Fruit fly (Drosophila melanogaster) whole organism: Measurements from ENCODE around the gene sdt.

Experiments
- CG8478 ChIP-seq: fragments of >200 bp; optimal IDR thresholded peaks from 2 replicates; lab custom pipeline; 2018; ENCODE audit warnings: inconsistent platforms
- Dll ChIP-seq: fragments of >200 bp; optimal IDR thresholded peaks from 2 replicates; lab custom pipeline; 2017
- EcR ChIP-seq, 2 experiments: fragments of >200 bp; optimal IDR thresholded peaks; 2 replicates each; lab custom pipeline; 2017; ENCODE audit warnings: missing biosample characterization in 2 of 2, missing genetic modification characterization in 2 of 2, missing genetic modification reagents in 2 of 2
- pan ChIP-seq: fragments of >200 bp; optimal IDR thresholded peaks from 2 replicates; lab custom pipeline; 2017
- psq ChIP-seq: fragments of >200 bp; optimal IDR thresholded peaks from 2 replicates; lab custom pipeline; 2017
- usp ChIP-seq: fragments of >200 bp; optimal IDR thresholded peaks from 2 replicates; lab custom pipeline; 2017; ENCODE audit warnings: missing biosample characterization, missing genetic modification characterization, mixed read lengths

sdt gene

DNA sequence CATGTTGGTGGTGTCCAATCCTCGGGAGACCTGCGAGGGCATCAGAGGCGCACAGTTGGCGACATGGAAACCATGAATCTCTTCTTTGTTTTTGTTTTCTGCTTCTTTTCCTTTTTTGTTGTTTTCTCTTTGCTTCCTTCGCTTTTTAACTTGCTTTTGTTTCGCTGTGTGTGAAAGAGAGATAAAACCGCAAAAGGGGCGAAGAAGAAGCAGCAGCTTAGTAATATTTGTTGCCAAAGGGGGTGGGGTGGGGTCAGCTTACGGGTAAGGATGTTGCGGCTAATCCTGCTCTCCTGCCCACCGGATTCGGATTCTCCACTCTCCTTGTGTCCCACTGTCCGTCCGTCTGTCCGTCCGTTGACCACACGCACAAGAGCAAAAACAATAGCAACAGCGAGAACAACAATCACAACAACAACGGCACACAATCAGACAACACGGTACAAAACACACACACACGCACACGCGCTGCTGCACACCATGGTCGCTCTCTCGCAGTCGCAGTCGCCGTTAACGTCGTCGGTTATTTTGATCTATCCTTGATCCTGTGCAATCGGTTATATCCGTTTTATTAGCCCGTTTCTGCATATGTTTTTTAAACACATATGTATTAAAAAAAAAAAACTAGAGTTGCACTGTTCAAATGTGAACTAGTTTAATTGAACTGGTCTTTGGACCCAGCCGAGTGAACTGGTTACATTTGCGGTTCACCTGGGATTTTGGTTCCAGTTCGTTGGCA lies 1.9 kb upstream of the sdt start:
- TF ChIP-seq pan (lab: Kevin White, UChicago) (no peak), psq (lab: Kevin White, UChicago) (no peak), Dll (lab: Kevin White, UChicago) (no peak), CG8478 (lab: Kevin White, UChicago) (no peak), EcR (GFP tag; optimal IDR thresholded peaks at IDR 0.05; lab: Kevin White, UChicago) (no peak), usp (GFP tag; lab: Kevin White, UChicago) (no peak)

DNA sequence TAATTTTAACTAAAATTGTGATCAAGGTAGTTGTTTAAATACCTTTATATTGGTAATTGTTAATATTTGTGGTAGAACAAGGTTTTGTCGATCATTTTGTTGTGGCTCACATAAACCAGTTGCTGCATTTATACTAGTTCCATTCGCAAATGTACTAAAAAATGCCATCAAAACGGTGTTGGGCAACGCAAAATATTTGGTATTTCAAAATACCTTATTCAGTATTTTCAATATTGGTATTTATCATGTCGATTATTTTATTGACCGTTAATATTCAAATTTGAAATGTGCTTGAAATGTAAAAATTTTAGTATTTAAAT lies 1.4 kb upstream of the sdt start, which contains the start of gene slpr:
TSS of gene slpr (minus strand) at position 156 of the 320 bp plus-strand sequence.
- TF ChIP-seq psq (lab: Kevin White, UChicago), result no peak

DNA sequence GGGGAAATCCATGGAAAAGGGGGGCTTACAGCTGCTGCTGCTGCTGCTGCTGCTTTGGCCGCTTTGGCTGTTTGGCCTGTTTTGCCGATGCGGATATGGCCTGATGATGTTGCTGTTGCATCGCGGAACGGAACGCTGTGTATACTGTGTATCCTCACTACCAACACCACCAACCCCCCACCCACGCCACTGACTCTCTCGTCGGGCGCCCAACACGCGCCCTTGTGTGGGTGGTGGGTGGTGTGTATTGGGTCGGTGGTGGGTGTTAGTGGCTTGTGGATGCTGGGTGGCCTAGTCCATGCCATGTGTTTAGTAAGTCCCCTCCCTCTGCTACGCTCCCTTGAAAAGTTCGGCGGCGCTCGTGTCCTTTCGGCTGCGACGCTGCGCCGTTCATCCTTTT lies 607 bp upstream of the sdt start:
- TF ChIP-seq psq (lab: Kevin White, UChicago), result no peak
- no peak for TF ChIP-seq Dll (lab: Kevin White, UChicago)
- no peak for TF ChIP-seq pan (lab: Kevin White, UChicago)
- no peak for TF ChIP-seq EcR (GFP tag; optimal IDR thresholded peaks at IDR 0.05; lab: Kevin White, UChicago)
- no peak for TF ChIP-seq CG8478 (lab: Kevin White, UChicago)
- no peak for TF ChIP-seq usp (GFP tag; lab: Kevin White, UChicago)

DNA sequence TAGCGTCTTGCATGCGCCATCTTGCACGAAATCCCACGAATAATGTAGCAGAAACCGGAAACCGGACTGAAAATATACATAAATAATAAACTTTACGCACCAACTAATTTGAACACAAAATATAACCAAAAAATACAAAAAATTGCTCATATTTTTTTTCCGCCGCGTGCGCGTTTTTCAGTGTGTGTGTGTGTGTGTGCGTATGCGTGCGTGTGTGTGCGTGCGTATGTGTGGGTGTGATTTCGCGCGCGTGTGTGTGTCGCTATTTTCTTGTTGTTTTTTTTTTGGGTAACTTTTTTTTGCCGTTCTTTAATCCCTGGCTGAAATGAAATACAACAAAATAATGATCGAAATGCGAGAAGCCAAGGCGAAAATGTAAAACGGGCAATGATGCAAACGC lies 640 bp downstream of the sdt start:
- no peak for TF ChIP-seq Dll (lab: Kevin White, UChicago)
- no peak for TF ChIP-seq CG8478 (lab: Kevin White, UChicago)
- TF ChIP-seq usp (GFP tag; lab: Kevin White, UChicago), result no peak
- no peak for TF ChIP-seq psq (lab: Kevin White, UChicago)
- no peak for TF ChIP-seq pan (lab: Kevin White, UChicago)
- no peak for TF ChIP-seq EcR (GFP tag; optimal IDR thresholded peaks at IDR 0.05; lab: Kevin White, UChicago)

DNA sequence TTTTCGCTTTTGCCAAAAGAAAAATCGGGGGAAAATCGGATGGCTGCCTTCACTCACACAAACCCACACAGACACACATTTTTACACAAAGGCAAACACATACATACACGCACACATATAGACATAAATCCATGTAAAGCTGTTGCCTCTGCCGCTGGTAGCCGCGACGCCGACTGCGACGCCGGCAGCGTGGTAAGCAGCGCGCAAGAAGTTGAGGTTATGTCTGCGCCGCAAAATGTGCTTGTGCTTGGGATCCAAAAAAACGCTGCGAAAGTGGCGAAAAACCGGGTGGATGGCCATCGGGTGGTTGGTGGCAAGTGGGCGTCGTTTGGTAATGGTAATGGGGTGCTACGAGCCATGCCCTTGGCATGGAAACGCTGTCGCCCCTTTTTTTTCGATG lies 1.5 kb downstream of the sdt start:
- TF ChIP-seq psq (lab: Kevin White, UChicago) (no peak), pan (lab: Kevin White, UChicago) (no peak), Dll (lab: Kevin White, UChicago) (no peak), usp (GFP tag; lab: Kevin White, UChicago) (no peak), CG8478 (lab: Kevin White, UChicago) (no peak), EcR (GFP tag; optimal IDR thresholded peaks at IDR 0.05; lab: Kevin White, UChicago) (no peak)

DNA sequence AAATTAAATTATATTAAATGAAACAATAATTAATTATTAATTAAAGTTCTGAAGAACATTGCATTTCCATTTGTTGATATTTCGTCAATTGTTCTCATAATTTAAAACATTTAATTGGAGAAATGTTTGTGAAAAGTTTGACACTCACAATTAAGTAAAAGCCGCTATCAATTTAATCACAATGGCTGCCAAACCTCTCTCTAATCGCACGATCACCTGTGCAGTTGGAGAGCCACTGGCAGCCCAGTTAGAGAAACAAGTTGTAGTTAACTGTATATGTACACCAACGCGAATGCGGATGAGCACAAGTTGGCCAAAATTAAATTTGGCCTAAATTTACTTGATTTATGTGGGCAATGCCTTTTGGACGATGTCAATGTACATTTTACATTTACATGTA lies 13.8 kb downstream of the sdt start:
- TF ChIP-seq CG8478 (lab: Kevin White, UChicago) (no peak), pan (lab: Kevin White, UChicago) (no peak), usp (GFP tag; lab: Kevin White, UChicago) (no peak), Dll (lab: Kevin White, UChicago) (no peak), EcR (GFP tag; optimal IDR thresholded peaks at IDR 0.05; lab: Kevin White, UChicago) (no peak), psq (lab: Kevin White, UChicago) (no peak)

DNA sequence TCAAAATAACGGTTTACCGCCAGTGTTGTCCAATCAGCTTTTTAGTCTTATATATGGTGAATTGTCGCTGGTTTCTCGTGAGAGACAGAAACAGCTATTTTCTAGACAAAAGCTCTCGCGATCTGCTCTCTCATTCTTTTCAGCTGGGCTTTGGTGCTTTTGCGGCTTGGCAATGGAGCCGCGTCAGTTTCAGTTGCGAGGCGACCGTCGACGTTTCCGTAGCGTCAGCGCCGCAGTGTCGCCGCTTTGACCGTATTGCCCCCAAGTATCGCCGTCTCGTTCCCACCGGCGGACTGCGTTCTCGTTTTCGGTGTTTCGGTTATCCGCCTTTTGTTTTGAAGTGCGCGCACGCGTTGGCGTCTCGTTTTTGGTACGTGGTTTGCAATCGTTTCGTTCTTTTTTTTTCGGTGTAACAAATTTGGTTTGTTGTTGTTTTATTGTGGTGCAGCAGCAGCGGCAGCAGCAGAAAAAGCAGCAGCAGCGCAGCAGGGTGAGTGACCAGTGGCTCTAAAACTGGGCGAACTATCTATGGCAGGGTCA lies 14.7 kb downstream of the sdt start:
- TF ChIP-seq Dll (lab: Kevin White, UChicago), result no peak
- TF ChIP-seq psq (lab: Kevin White, UChicago), result no peak
- TF ChIP-seq CG8478 (lab: Kevin White, UChicago), result no peak
- no peak for TF ChIP-seq usp (GFP tag; lab: Kevin White, UChicago)
- TF ChIP-seq pan (lab: Kevin White, UChicago), result no peak
- no peak for TF ChIP-seq EcR (GFP tag; optimal IDR thresholded peaks at IDR 0.05; lab: Kevin White, UChicago)

DNA sequence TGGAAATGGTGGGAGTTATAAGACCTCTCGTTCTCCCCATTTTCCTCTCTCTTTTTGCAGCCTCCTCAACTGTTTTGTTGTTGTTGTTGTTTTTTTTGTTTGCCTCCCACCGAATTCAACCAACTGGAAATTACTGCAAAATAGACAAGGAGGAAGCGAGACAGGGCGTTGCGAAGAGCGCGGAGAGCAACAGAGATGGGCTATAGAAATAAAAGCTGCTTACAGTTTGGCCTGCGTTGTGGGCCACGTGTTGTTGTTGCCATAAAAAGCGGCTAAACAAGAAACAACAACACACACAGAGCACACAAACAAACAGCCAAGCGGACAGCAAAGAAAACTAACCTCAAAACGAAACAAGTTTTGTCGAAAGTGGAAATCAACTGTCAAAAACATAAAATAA lies 16.2 kb downstream of the sdt start:
- TF ChIP-seq pan (lab: Kevin White, UChicago) (no peak), EcR (GFP tag; optimal IDR thresholded peaks at IDR 0.05; lab: Kevin White, UChicago) (no peak), psq (lab: Kevin White, UChicago) (no peak), usp (GFP tag; lab: Kevin White, UChicago) (no peak), CG8478 (lab: Kevin White, UChicago) (no peak), Dll (lab: Kevin White, UChicago) (no peak)

DNA sequence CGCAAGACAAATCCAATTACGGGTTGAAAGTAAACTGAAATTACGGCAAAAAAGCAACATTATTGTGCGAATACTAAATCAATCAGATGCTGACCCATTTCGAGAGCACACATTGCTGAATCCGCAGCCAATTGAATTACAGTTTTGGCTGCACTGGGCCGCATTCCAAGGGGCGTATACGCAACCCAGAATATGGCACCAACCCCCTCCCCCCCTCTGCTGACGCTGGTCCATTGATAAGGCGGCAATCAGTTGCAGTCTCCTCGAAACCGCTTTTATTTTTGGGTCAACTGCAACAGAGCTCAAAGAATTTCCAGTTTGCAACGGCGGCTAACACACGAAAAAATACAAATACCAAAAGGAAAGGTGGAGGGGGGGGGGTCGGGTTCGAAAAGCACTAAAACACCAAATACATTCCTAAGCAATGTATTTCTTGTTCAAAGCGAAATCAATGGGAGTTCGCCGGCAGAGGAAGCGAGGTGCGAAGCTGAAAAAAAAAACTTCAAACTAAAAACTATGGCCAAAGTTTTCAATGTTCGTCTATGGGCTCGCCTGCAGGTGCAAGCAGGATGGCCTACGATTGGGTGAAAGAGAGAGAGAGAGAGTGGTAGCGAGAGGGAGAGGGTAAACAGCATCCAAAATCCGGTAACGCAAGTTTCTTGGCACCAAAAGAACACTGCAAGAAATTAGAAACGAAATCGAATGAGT lies 17.3 kb downstream of the sdt start:
- TF ChIP-seq usp (GFP tag; lab: Kevin White, UChicago) (no peak), pan (lab: Kevin White, UChicago) (no peak), psq (lab: Kevin White, UChicago) (no peak), EcR (GFP tag; optimal IDR thresholded peaks at IDR 0.05; lab: Kevin White, UChicago) (no peak), CG8478 (lab: Kevin White, UChicago) (no peak), Dll (lab: Kevin White, UChicago) (no peak)

DNA sequence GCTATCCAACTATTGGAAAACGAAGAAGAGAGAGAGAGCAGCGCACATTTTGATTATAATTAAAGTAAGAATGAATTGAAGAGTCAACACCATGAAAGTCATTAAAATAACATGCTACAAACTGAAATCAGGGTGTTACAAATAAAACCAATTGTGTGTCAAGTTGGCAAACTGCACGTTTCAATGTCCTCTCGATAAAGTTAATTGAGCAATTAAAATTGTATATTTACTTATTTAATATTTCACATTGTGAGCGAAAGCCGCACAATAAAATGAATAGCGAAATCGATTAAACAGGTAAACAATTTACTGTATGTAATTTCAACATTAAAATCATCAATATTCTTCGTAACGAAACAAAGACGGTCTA lies 17.8 kb downstream of the sdt start:
- TF ChIP-seq usp (GFP tag; lab: Kevin White, UChicago) (no peak), pan (lab: Kevin White, UChicago) (no peak), psq (lab: Kevin White, UChicago) (no peak), CG8478 (lab: Kevin White, UChicago) (no peak), EcR (GFP tag; optimal IDR thresholded peaks at IDR 0.05; lab: Kevin White, UChicago) (no peak), Dll (lab: Kevin White, UChicago) (no peak)

DNA sequence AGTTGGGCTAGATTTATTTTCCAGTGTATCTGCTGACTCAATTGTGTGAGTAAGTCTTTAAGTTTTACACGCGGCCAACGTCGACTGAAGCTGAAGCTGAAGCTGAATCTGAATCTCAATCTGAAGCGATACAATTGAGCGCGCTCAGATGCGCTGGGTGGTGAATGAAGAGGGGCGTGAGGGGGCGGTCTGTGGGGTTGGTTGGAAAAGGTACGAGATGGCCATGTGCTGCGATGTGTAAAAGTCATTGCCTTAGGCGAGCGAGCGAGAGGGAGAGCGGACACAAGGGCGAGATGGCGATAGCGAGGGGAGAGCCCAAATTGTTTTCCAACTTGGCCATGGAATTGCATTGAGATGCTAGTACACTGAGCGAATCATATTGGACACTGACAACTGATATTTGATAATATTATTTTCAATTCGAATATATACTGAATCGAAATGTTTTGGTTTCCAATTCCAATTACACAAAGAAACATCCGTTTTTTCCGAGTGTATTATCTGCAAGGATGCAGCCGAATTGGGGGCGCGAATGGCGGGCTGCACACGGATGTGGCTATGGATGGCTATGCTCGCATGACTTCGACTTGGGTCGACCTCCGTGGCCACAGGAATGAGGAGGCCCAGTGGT lies 18.4 kb downstream of the sdt start:
- TF ChIP-seq pan (lab: Kevin White, UChicago) (no peak), EcR (GFP tag; optimal IDR thresholded peaks at IDR 0.05; lab: Kevin White, UChicago) (peak in 1 of 2 experiments; percentile 55)
